Fruit fly (Drosophila melanogaster) whole organism, prepupa: ENCODE measurements around the gene CG33346.

Experiments
- CG10631 ChIP-seq: fragments of 200-800 bp; sonication (Bioruptor generic); optimal IDR thresholded peaks from 2 replicates; lab custom pipeline; 2016; ENCODE audit warnings: missing biosample characterization, missing genetic modification characterization
- CG10669 ChIP-seq: fragments of 200-800 bp; sonication (Bioruptor generic); optimal IDR thresholded peaks from 3 replicates; lab custom pipeline; 2018; ENCODE audit warnings: missing biosample characterization, mild to moderate bottlenecking, missing genetic modification characterization, moderate library complexity
- CG11294 ChIP-seq: fragments of 200-800 bp; sonication (Bioruptor generic); IDR thresholded peaks from 2 replicates; pipeline ENCODE4 v1.3.6; 2022; ENCODE audit warnings: missing biosample characterization, missing genetic modification characterization
- CG11762 ChIP-seq: fragments of 200-800 bp; sonication (Bioruptor generic); optimal IDR thresholded peaks from 3 replicates; lab custom pipeline; 2016; ENCODE audit warnings: missing biosample characterization, missing genetic modification characterization; ENCODE audit not compliant: insufficient read depth
- CG11902 ChIP-seq: fragments of 200-800 bp; sonication (Bioruptor generic); optimal IDR thresholded peaks from 3 replicates; lab custom pipeline; 2016; ENCODE audit warnings: missing biosample characterization, missing genetic modification characterization
- CG1621 ChIP-seq: fragments of 200-800 bp; sonication (Bioruptor generic); optimal IDR thresholded peaks from 3 replicates; lab custom pipeline; 2018; ENCODE audit warnings: missing biosample characterization, mild to moderate bottlenecking, missing genetic modification characterization
- CG31627 ChIP-seq: fragments of 200-800 bp; sonication (Bioruptor generic); optimal IDR thresholded peaks from 3 replicates; lab custom pipeline; 2016; ENCODE audit warnings: missing biosample characterization, missing genetic modification characterization
- CG32006 ChIP-seq: fragments of 200-800 bp; sonication (Bioruptor generic); optimal IDR thresholded peaks from 3 replicates; lab custom pipeline; 2017; ENCODE audit warnings: missing biosample characterization, mild to moderate bottlenecking, missing genetic modification characterization
- CG34406 ChIP-seq: fragments of 200-800 bp; sonication (Bioruptor generic); optimal IDR thresholded peaks from 3 replicates; lab custom pipeline; 2016; ENCODE audit warnings: missing biosample characterization, missing genetic modification characterization
- CG3919 ChIP-seq: fragments of 200-800 bp; sonication (Bioruptor generic); optimal IDR thresholded peaks from 3 replicates; lab custom pipeline; 2016; ENCODE audit warnings: missing biosample characterization, missing genetic modification characterization
- CG4318 ChIP-seq: fragments of 200-800 bp; sonication (Bioruptor generic); optimal IDR thresholded peaks from 3 replicates; lab custom pipeline; 2017; ENCODE audit warnings: missing biosample characterization, mild to moderate bottlenecking, missing genetic modification characterization
- CG6163 ChIP-seq: fragments of 200-800 bp; sonication (Bioruptor generic); IDR thresholded peaks from 3 replicates; pipeline ENCODE4 v1.3.6; 2022; ENCODE audit warnings: missing biosample characterization, missing genetic modification characterization
- CG6276 ChIP-seq: fragments of 200-800 bp; sonication (Bioruptor generic); optimal IDR thresholded peaks from 2 replicates; lab custom pipeline; 2017; ENCODE audit warnings: missing biosample characterization, mild to moderate bottlenecking, missing genetic modification characterization
- CG6792 ChIP-seq: fragments of 200-800 bp; sonication (Bioruptor generic); optimal IDR thresholded peaks from 3 replicates; lab custom pipeline; 2016; ENCODE audit warnings: missing biosample characterization, missing genetic modification characterization
- CG6808 ChIP-seq: fragments of 200-800 bp; sonication (Bioruptor generic); optimal IDR thresholded peaks from 3 replicates; lab custom pipeline; 2017; ENCODE audit warnings: missing biosample characterization, missing genetic modification characterization, mild to moderate bottlenecking, moderate library complexity, missing genetic modification reagents
- CG8119 ChIP-seq: fragments of 200-800 bp; sonication (Bioruptor generic); IDR thresholded peaks from 3 replicates; pipeline ENCODE4 v1.3.6; 2022; ENCODE audit warnings: missing biosample characterization, missing genetic modification characterization
- CG8319 ChIP-seq: fragments of 200-800 bp; sonication (Bioruptor generic); optimal IDR thresholded peaks from 3 replicates; lab custom pipeline; 2016; ENCODE audit warnings: missing biosample characterization, missing genetic modification characterization
- CG8632 ChIP-seq: fragments of 200-800 bp; sonication (Bioruptor generic); optimal IDR thresholded peaks from 3 replicates; lab custom pipeline; 2016; ENCODE audit warnings: missing biosample characterization, missing genetic modification characterization
- CG9139 ChIP-seq: fragments of 200-800 bp; sonication (Bioruptor generic); optimal IDR thresholded peaks from 3 replicates; lab custom pipeline; 2017; ENCODE audit warnings: missing biosample characterization, mild to moderate bottlenecking, missing genetic modification characterization
- Eip75B ChIP-seq: fragments of 200-800 bp; sonication (Bioruptor generic); optimal IDR thresholded peaks from 3 replicates; lab custom pipeline; 2016; ENCODE audit warnings: missing biosample characterization, missing genetic modification characterization
- Eip78C ChIP-seq: fragments of 200-800 bp; sonication (Bioruptor generic); peaks from one replicate; lab custom pipeline; 2016; ENCODE audit warnings: missing biosample characterization, missing genetic modification characterization
- Eip93F ChIP-seq: fragments of 200-800 bp; sonication (Bioruptor generic); optimal IDR thresholded peaks from 2 replicates; lab custom pipeline; 2016; ENCODE audit warnings: missing biosample characterization, mild to moderate bottlenecking, missing genetic modification characterization
- Ets21C ChIP-seq: fragments of 200-800 bp; sonication (Bioruptor generic); optimal IDR thresholded peaks from 3 replicates; lab custom pipeline; 2016; ENCODE audit warnings: missing biosample characterization, missing genetic modification characterization
- Gug ChIP-seq: fragments of 200-800 bp; sonication (Bioruptor generic); IDR thresholded peaks from 2 replicates; pipeline ENCODE4 v1.3.6; 2022; ENCODE audit warnings: missing biosample characterization, missing genetic modification characterization
- Hr38 ChIP-seq: sonication (Bioruptor generic); optimal IDR thresholded peaks from 2 replicates; lab custom pipeline; 2016; ENCODE audit warnings: missing biosample characterization, missing genetic modification characterization
- Hr39 ChIP-seq: fragments of 200-800 bp; sonication (Bioruptor generic); optimal IDR thresholded peaks from 2 replicates; lab custom pipeline; 2016; ENCODE audit warnings: missing biosample characterization, missing genetic modification characterization
- Hr4 ChIP-seq: fragments of 200-800 bp; sonication (Bioruptor generic); optimal IDR thresholded peaks from 3 replicates; lab custom pipeline; 2016; ENCODE audit warnings: missing biosample characterization, missing genetic modification characterization
- Lpt ChIP-seq: fragments of 200-800 bp; sonication (Bioruptor generic); optimal IDR thresholded peaks from 3 replicates; lab custom pipeline; 2016; ENCODE audit warnings: missing biosample characterization, missing genetic modification characterization
- Met ChIP-seq: fragments of 200-800 bp; sonication (Bioruptor generic); optimal IDR thresholded peaks from 3 replicates; lab custom pipeline; 2016; ENCODE audit warnings: missing biosample characterization, missing genetic modification characterization
- OdsH ChIP-seq: fragments of 200-800 bp; sonication (Bioruptor generic); optimal IDR thresholded peaks from 3 replicates; lab custom pipeline; 2016; ENCODE audit warnings: missing biosample characterization, missing genetic modification characterization
- Smox ChIP-seq: fragments of 200-800 bp; sonication (Bioruptor generic); optimal IDR thresholded peaks from 3 replicates; lab custom pipeline; 2016; ENCODE audit warnings: missing biosample characterization, missing genetic modification characterization
- Sox14 ChIP-seq: fragments of 200-800 bp; sonication (Bioruptor generic); optimal IDR thresholded peaks from 3 replicates; lab custom pipeline; 2016; ENCODE audit warnings: missing biosample characterization, missing genetic modification characterization
- Sox15 ChIP-seq: fragments of 200-800 bp; sonication (Bioruptor generic); optimal IDR thresholded peaks from 3 replicates; lab custom pipeline; 2016; ENCODE audit warnings: missing biosample characterization, missing genetic modification characterization
- acj6 ChIP-seq: fragments of 200-800 bp; sonication (Bioruptor generic); optimal IDR thresholded peaks from 3 replicates; lab custom pipeline; 2016; ENCODE audit warnings: missing biosample characterization, missing genetic modification characterization
- dac ChIP-seq: fragments of 200-800 bp; sonication (Bioruptor generic); optimal IDR thresholded peaks from 2 replicates; lab custom pipeline; 2017; ENCODE audit warnings: missing biosample characterization, mild to moderate bottlenecking, missing genetic modification characterization
- dsx ChIP-seq: fragments of 200-800 bp; optimal IDR thresholded peaks from 3 replicates; lab custom pipeline; 2019; ENCODE audit warnings: missing biosample characterization, mild to moderate bottlenecking, missing genetic modification characterization, moderate library complexity; ENCODE audit not compliant: poor library complexity, severe bottlenecking
- esn ChIP-seq: fragments of 200-800 bp; sonication (Bioruptor generic); optimal IDR thresholded peaks from 2 replicates; lab custom pipeline; 2016; ENCODE audit warnings: missing biosample characterization, mild to moderate bottlenecking, missing genetic modification characterization, moderate library complexity
- fd85E ChIP-seq: fragments of 200-800 bp; sonication (Bioruptor generic); optimal IDR thresholded peaks from 3 replicates; lab custom pipeline; 2016; ENCODE audit warnings: missing biosample characterization, missing genetic modification characterization
- fkh ChIP-seq: fragments of 200-800 bp; sonication (Bioruptor generic); optimal IDR thresholded peaks from 3 replicates; lab custom pipeline; 2017; ENCODE audit warnings: missing biosample characterization, mild to moderate bottlenecking, missing genetic modification characterization, moderate library complexity
- pdm3 ChIP-seq: fragments of 200-800 bp; sonication (Bioruptor generic); optimal IDR thresholded peaks from 3 replicates; lab custom pipeline; 2016; ENCODE audit warnings: missing biosample characterization, missing genetic modification characterization
- salr ChIP-seq, 2 experiments: fragments of 200-800 bp; sonication (Bioruptor generic); optimal IDR thresholded peaks; 3 replicates each; lab custom pipeline; 2016 to 2018; ENCODE audit warnings: missing biosample characterization in 2 of 2, missing genetic modification characterization in 2 of 2, mild to moderate bottlenecking in 1 of 2
- svp ChIP-seq: fragments of 200-800 bp; sonication (Bioruptor generic); peaks from one replicate; lab custom pipeline; 2016; ENCODE audit warnings: missing biosample characterization, missing genetic modification characterization
- topi ChIP-seq: fragments of 200-800 bp; sonication (Bioruptor generic); optimal IDR thresholded peaks from 3 replicates; lab custom pipeline; 2016; ENCODE audit warnings: missing biosample characterization, missing genetic modification characterization
- vri ChIP-seq: fragments of 200-800 bp; sonication (Bioruptor generic); optimal IDR thresholded peaks from 3 replicates; lab custom pipeline; 2016; ENCODE audit warnings: missing biosample characterization, mild to moderate bottlenecking, missing genetic modification characterization

Gene CG33346

DNA sequence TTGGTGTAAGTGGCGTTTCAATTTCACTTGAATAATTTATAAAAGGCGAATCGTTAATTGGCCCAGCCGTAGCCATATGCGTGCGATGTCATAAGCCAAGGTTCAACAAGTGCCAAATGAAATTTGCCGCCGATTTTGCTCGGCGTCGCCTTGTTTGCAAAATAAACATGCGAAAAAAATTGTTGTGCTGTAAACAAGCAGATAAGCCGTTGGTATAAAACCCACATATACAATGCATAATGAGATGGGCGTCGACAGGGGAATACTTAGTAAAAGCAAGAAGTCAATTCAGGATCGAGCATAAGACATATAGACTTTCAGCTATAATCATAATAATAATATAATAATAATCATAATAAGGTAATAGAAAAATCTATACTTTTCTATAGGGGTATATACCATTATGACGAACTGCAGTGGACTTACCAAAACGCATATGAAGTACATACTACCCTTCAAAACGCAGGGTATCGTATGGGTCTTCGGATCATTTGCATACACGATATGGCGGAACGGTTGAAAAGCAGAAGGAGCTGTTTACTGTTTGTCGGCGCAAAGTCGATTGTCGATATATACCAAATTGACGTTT is 12.8 kb upstream of the CG33346 start:
- peak; percentile 26 for TF ChIP-seq Hr39 (GFP tag; lab: Kevin White, UChicago)
- TF ChIP-seq Eip93F (GFP tag; lab: Kevin White, UChicago) = no peak
- TF ChIP-seq CG3919 (GFP tag; lab: Kevin White, UChicago) = no peak
- no peak for TF ChIP-seq CG1621 (tag; lab: Kevin White, UChicago)
- TF ChIP-seq CG6276 (GFP tag; lab: Kevin White, UChicago) = no peak
- TF ChIP-seq topi (GFP tag; lab: Kevin White, UChicago) = peak; percentile 19
- TF ChIP-seq svp (GFP tag; lab: Kevin White, UChicago) = peak; percentile 98
- TF ChIP-seq Hr4 (GFP tag; lab: Kevin White, UChicago) = no peak
- peak; percentile 28 for TF ChIP-seq Smox (GFP tag; lab: Kevin White, UChicago)
- peak; percentile 35 for TF ChIP-seq CG31627
- peak; percentile 1 for TF ChIP-seq vri
- TF ChIP-seq Lpt (GFP tag; lab: Kevin White, UChicago) = no peak
- TF ChIP-seq CG6163 = no peak
- TF ChIP-seq Eip78C (GFP tag; lab: Kevin White, UChicago) = peak; percentile 68
- TF ChIP-seq CG9139 = no peak
- no peak for TF ChIP-seq CG4318 (GFP tag; lab: Kevin White, UChicago)
- no peak for TF ChIP-seq CG8119 (GFP tag; lab: Robert Waterston, UW)
- peak; percentile 22 for TF ChIP-seq Met (GFP tag; lab: Kevin White, UChicago)
- TF ChIP-seq CG8319 (GFP tag; lab: Kevin White, UChicago) = no peak
- TF ChIP-seq CG6808 (GFP tag; lab: Kevin White, UChicago) = no peak
- TF ChIP-seq dsx = no peak
- TF ChIP-seq Eip75B (GFP tag; lab: Kevin White, UChicago) = peak; percentile 8

DNA sequence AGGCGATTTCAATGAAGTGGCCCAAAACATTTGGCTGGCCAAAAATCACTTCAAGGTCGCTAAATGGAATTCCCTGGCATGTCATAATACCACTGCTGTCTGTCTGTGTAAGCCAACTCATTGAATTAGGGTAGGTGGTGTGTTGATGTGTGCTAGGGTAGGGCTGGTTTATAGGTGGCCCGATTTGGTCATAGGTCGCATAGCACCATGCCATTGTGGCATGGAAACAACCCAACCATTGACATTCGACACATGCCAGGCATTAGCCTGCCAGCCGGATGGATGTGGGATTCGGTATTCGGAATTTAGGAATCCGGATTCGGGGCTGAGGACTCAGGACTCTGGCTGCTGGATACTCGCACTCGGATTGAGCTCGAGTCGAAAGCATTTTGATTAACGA is 6.1 kb upstream of the CG33346 start:
- TF ChIP-seq svp (GFP tag; lab: Kevin White, UChicago) = peak; percentile 21
- no peak for TF ChIP-seq fd85E (GFP tag; lab: Kevin White, UChicago)

DNA sequence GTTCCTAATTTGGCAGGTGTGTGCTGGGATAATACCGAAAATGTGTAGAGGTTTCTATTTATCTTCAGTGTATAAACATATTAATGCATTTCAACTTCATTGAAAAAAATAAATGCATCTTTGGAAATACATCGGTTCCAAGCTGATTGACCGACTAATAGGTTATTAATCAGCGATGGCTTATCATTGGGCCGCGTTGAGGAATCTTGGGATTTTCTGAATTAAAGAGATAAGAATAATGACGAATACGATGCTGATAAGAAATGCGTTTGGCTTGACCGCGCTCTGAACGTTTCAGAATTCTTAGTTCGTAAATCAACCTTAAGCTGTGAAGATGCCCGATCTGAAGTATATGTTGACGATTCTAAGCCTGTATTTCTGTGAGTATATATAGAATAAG is 1.4 kb downstream of the CG33346 start, which contains the start of gene Sid:
Gene Sid (plus strand): TSS at position 301 of the 400 bp plus-strand sequence.
- TF ChIP-seq svp (GFP tag; lab: Kevin White, UChicago) = peak; percentile 84
- TF ChIP-seq CG32006 (GFP tag; lab: Kevin White, UChicago) = no peak
- TF ChIP-seq CG8632 (GFP tag; lab: Kevin White, UChicago) = no peak

DNA sequence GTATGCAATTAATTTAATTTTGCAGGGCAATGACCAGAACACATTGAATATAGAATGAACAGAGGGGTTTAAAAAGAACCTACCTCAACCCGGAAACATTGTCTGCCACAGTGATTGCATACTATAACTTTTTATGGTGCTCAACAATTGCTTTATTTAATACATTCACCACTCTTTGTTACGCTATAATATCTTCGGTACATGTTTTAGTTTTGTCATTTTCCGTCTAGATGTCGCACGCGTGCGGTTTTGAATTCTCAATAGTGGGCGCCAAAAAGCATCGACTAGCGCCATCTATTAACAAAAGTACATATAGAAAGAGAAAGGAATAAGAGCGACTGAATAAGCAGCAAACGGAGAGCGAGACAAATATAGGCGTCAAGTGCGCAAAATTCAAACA is 3.1 kb downstream of the CG33346 start:
- TF ChIP-seq CG10669 (peak; percentile 64), Smox (GFP tag; lab: Kevin White, UChicago) (peak; percentile 45), Gug (GFP tag; lab: Robert Waterston, UW) (0 out of 2 replicates have a peak, but pooled peaks have one; percentile 20), CG11762 (GFP tag; lab: Kevin White, UChicago) (peak; percentile 44), acj6 (GFP tag; lab: Kevin White, UChicago) (peak; percentile 61), CG8632 (GFP tag; lab: Kevin White, UChicago) (no peak), CG34406 (GFP tag; lab: Kevin White, UChicago) (no peak), Ets21C (GFP tag; lab: Kevin White, UChicago) (peak; percentile 40), CG6163 (peak; percentile 54; the same call in 2 of the 3 replicates), Eip75B (GFP tag; lab: Kevin White, UChicago) (peak; percentile 49), CG10631 (GFP tag; lab: Kevin White, UChicago) (peak; percentile 18), dac (GFP tag; lab: Kevin White, UChicago) (peak; percentile 72), Hr38 (GFP tag; lab: Kevin White, UChicago) (no peak), CG1621 (tag; lab: Kevin White, UChicago) (peak; percentile 51), esn (peak; percentile 77), svp (GFP tag; lab: Kevin White, UChicago) (peak; percentile 72), CG11294 (GFP tag; lab: Robert Waterston, UW) (no peak), Sox14 (GFP tag; lab: Kevin White, UChicago) (peak; percentile 85), Eip78C (GFP tag; lab: Kevin White, UChicago) (peak; percentile 89), CG6808 (GFP tag; lab: Kevin White, UChicago) (peak; percentile 39), Sox15 (peak; percentile 55), salr (GFP tag; optimal IDR thresholded peaks at IDR 0.05; lab: Kevin White, UChicago) (peak in 1 of 2 experiments; percentile 78), pdm3 (GFP tag; lab: Kevin White, UChicago) (peak; percentile 82), fkh (GFP tag; lab: Kevin White, UChicago) (no peak), CG8119 (GFP tag; lab: Robert Waterston, UW) (peak; percentile 19; the same call in 1 of the 3 replicates), Eip93F (GFP tag; lab: Kevin White, UChicago) (no peak), CG8319 (GFP tag; lab: Kevin White, UChicago) (peak; percentile 26), CG11902 (peak; percentile 61), vri (peak; percentile 50), OdsH (peak; percentile 66), CG6792 (GFP tag; lab: Kevin White, UChicago) (peak; percentile 57)
